Fruit fly (Drosophila melanogaster) whole organism, embryonic: Measurements from ENCODE around the gene ph-p.

Source experiments
- ATbp ChIP-seq: fragments of 200-800 bp; sonication (Bioruptor generic); optimal IDR thresholded peaks from 2 replicates; lab custom pipeline; 2017; ENCODE audit warnings: missing biosample characterization, mild to moderate bottlenecking, missing genetic modification characterization, missing genetic modification reagents
- Atf3 ChIP-seq: fragments of 200-800 bp; sonication (Bioruptor generic); optimal IDR thresholded peaks from 3 replicates; lab custom pipeline; 2016; ENCODE audit warnings: missing biosample characterization, missing genetic modification characterization
- CG10979 ChIP-seq: fragments of 200-800 bp; sonication (Bioruptor generic); optimal IDR thresholded peaks from 2 replicates; lab custom pipeline; 2018; ENCODE audit warnings: missing biosample characterization, mild to moderate bottlenecking, missing genetic modification characterization, moderate library complexity
- CG11560 ChIP-seq: fragments of 200-800 bp; sonication (Bioruptor generic); IDR thresholded peaks from 3 replicates; pipeline ENCODE4 v1.3.6; 2022; ENCODE audit warnings: missing biosample characterization, missing genetic modification characterization
- CG17186 ChIP-seq: fragments of 200-800 bp; sonication (Bioruptor generic); optimal IDR thresholded peaks from 3 replicates; lab custom pipeline; 2017; ENCODE audit warnings: missing biosample characterization, missing genetic modification reagents, missing genetic modification characterization
- CG17359 ChIP-seq: fragments of 200-800 bp; sonication (Bioruptor generic); optimal IDR thresholded peaks from 3 replicates; lab custom pipeline; 2018; ENCODE audit warnings: missing biosample characterization, mild to moderate bottlenecking, missing genetic modification characterization, moderate library complexity
- CG17568 ChIP-seq: fragments of 200-800 bp; sonication (Bioruptor generic); optimal IDR thresholded peaks from 2 replicates; lab custom pipeline; 2018; ENCODE audit warnings: missing biosample characterization, mild to moderate bottlenecking, missing genetic modification characterization, moderate library complexity
- CG17829 ChIP-seq: fragments of 200-800 bp; optimal IDR thresholded peaks from 2 replicates; lab custom pipeline; 2019; ENCODE audit warnings: missing biosample characterization, mild to moderate bottlenecking, missing genetic modification characterization, moderate library complexity
- CG1792 ChIP-seq: fragments of 200-800 bp; sonication (Bioruptor generic); optimal IDR thresholded peaks from 2 replicates; lab custom pipeline; 2016; ENCODE audit warnings: missing biosample characterization, missing genetic modification characterization
- CG18476 ChIP-seq: fragments of 200-800 bp; sonication (Bioruptor generic); optimal IDR thresholded peaks from 2 replicates; lab custom pipeline; 2016; ENCODE audit warnings: missing biosample characterization, mild to moderate bottlenecking, missing genetic modification characterization
- CG2678 ChIP-seq: fragments of 200-800 bp; sonication (Bioruptor generic); optimal IDR thresholded peaks from 3 replicates; lab custom pipeline; 2019; ENCODE audit warnings: missing biosample characterization, mild to moderate bottlenecking, missing genetic modification characterization, moderate library complexity
- CG30431 ChIP-seq: fragments of 200-800 bp; sonication (Bioruptor generic); optimal IDR thresholded peaks from 2 replicates; lab custom pipeline; 2017; ENCODE audit warnings: missing biosample characterization, missing genetic modification characterization
- CG32767 ChIP-seq: fragments of 200-800 bp; sonication (Bioruptor generic); IDR thresholded peaks from 2 replicates; pipeline ENCODE4 v1.3.6; 2022; ENCODE audit warnings: missing biosample characterization, missing genetic modification characterization
- CG34376 ChIP-seq: fragments of 200-800 bp; sonication (Bioruptor generic); optimal IDR thresholded peaks from 2 replicates; lab custom pipeline; 2018; ENCODE audit warnings: missing biosample characterization, mild to moderate bottlenecking, missing genetic modification characterization
- CG3838 ChIP-seq: fragments of 200-800 bp; sonication (Bioruptor generic); optimal IDR thresholded peaks from 3 replicates; lab custom pipeline; 2016; ENCODE audit warnings: missing biosample characterization, missing genetic modification characterization
- CG7745 ChIP-seq: fragments of 200-800 bp; sonication (Bioruptor generic); optimal IDR thresholded peaks from 2 replicates; lab custom pipeline; 2018; ENCODE audit warnings: missing biosample characterization, mild to moderate bottlenecking, missing genetic modification characterization, moderate library complexity
- CG8388 ChIP-seq: fragments of 200-800 bp; sonication (Bioruptor generic); optimal IDR thresholded peaks from 2 replicates; lab custom pipeline; 2019; ENCODE audit warnings: missing biosample characterization, mild to moderate bottlenecking, missing genetic modification characterization, moderate library complexity
- D ChIP-seq, 2 experiments: fragments of 200-800 bp in 1 of 2; fragments of >200 bp in 1 of 2; sonication (Bioruptor generic) in 1 of 2; optimal IDR thresholded peaks; 2 replicates in 1 of 2; 3 replicates in 1 of 2; lab custom pipeline; 2017; ENCODE audit warnings: mild to moderate bottlenecking in 1 of 2, missing biosample characterization in 1 of 2, missing genetic modification characterization in 1 of 2, missing genetic modification reagents in 1 of 2
- D19B ChIP-seq: fragments of 200-800 bp; sonication (Bioruptor generic); optimal IDR thresholded peaks from 2 replicates; lab custom pipeline; 2017; ENCODE audit warnings: missing biosample characterization, mild to moderate bottlenecking, missing genetic modification characterization
- Dbx ChIP-seq: fragments of 200-800 bp; sonication (Bioruptor generic); IDR thresholded peaks from 3 replicates; pipeline ENCODE4 v1.3.6; 2022; ENCODE audit warnings: missing biosample characterization, missing genetic modification characterization
- Dref ChIP-seq: fragments of 200-800 bp; sonication (Bioruptor generic); IDR thresholded peaks from 2 replicates; pipeline ENCODE4 v1.3.6; 2022; ENCODE audit warnings: missing biosample characterization, missing genetic modification characterization
- Eip74EF ChIP-seq, 2 experiments: fragments of 200-800 bp in 1 of 2; fragments of >200 bp in 1 of 2; sonication (Bioruptor generic) in 1 of 2; optimal IDR thresholded peaks; 2 replicates each; lab custom pipeline; 2017 to 2019; ENCODE audit warnings: missing biosample characterization in 2 of 2, missing genetic modification characterization in 2 of 2, mild to moderate bottlenecking in 1 of 2, moderate library complexity in 1 of 2
- HHEX ChIP-seq: fragments of 200-800 bp; sonication (Bioruptor generic); optimal IDR thresholded peaks from 3 replicates; lab custom pipeline; 2017; ENCODE audit warnings: missing biosample characterization, mild to moderate bottlenecking, missing genetic modification characterization, missing genetic modification reagents
- Hmx ChIP-seq: fragments of 200-800 bp; sonication (Bioruptor generic); optimal IDR thresholded peaks from 2 replicates; lab custom pipeline; 2016; ENCODE audit warnings: missing biosample characterization, missing genetic modification characterization
- Lpt ChIP-seq: fragments of >200 bp; optimal IDR thresholded peaks from 2 replicates; lab custom pipeline; 2018; ENCODE audit warnings: missing biosample characterization, missing genetic modification characterization
- MBD-R2 ChIP-seq: fragments of 200-800 bp; sonication (Bioruptor generic); IDR thresholded peaks from 2 replicates; pipeline ENCODE4 v1.3.6; 2022; ENCODE audit warnings: missing biosample characterization, missing genetic modification characterization
- MESR4 ChIP-seq: fragments of 200-800 bp; sonication (Bioruptor generic); optimal IDR thresholded peaks from 2 replicates; lab custom pipeline; 2018; ENCODE audit warnings: missing biosample characterization, mild to moderate bottlenecking, missing genetic modification characterization, moderate library complexity
- Opbp ChIP-seq: fragments of 200-800 bp; sonication (Bioruptor generic); IDR thresholded peaks from 3 replicates; pipeline ENCODE4 v1.3.6; 2022; ENCODE audit warnings: missing biosample characterization, missing genetic modification characterization; ENCODE audit not compliant: partially characterized antibody
- Sry-β ChIP-seq: fragments of 200-800 bp; sonication (Bioruptor generic); optimal IDR thresholded peaks from 2 replicates; lab custom pipeline; 2018; ENCODE audit warnings: missing biosample characterization, mild to moderate bottlenecking, missing genetic modification characterization, moderate library complexity
- ap ChIP-seq: fragments of 200-800 bp; sonication (Bioruptor generic); IDR thresholded peaks from 2 replicates; pipeline ENCODE4 v1.3.6; 2022; ENCODE audit warnings: missing biosample characterization, missing genetic modification characterization
- bigmax ChIP-seq: fragments of 200-800 bp; sonication (Bioruptor generic); optimal IDR thresholded peaks from 2 replicates; lab custom pipeline; 2018; ENCODE audit warnings: missing biosample characterization, mild to moderate bottlenecking, missing genetic modification characterization
- bowl ChIP-seq: fragments of 200-800 bp; sonication (Bioruptor generic); IDR thresholded peaks from 2 replicates; pipeline ENCODE4 v1.3.6; 2022; ENCODE audit warnings: missing biosample characterization, missing genetic modification characterization
- btn ChIP-seq: fragments of 200-800 bp; sonication (Bioruptor generic); optimal IDR thresholded peaks from 2 replicates; lab custom pipeline; 2016; ENCODE audit warnings: missing biosample characterization, missing genetic modification characterization
- chinmo ChIP-seq: fragments of 200-800 bp; sonication (Bioruptor generic); IDR thresholded peaks from 4 replicates; pipeline ENCODE4 v1.3.6; 2022; ENCODE audit warnings: missing biosample characterization, missing genetic modification characterization; ENCODE audit not compliant: partially characterized antibody
- crol ChIP-seq: fragments of 200-800 bp; sonication (Bioruptor generic); IDR thresholded peaks from 2 replicates; pipeline ENCODE4 v1.3.6; 2022; ENCODE audit warnings: missing biosample characterization, missing genetic modification characterization
- danr ChIP-seq: fragments of 200-800 bp; sonication (Bioruptor generic); IDR thresholded peaks from 2 replicates; pipeline ENCODE4 v1.3.6; 2022; ENCODE audit warnings: missing biosample characterization, missing genetic modification characterization
- dimm ChIP-seq: fragments of 200-800 bp; sonication (Bioruptor generic); IDR thresholded peaks from 2 replicates; pipeline ENCODE4 v1.3.6; 2022; ENCODE audit warnings: missing biosample characterization, missing genetic modification characterization
- dm ChIP-seq: fragments of 200-800 bp; sonication (Bioruptor generic); optimal IDR thresholded peaks from 3 replicates; lab custom pipeline; 2016; ENCODE audit warnings: missing biosample characterization, missing genetic modification characterization
- dpn ChIP-seq, 2 experiments: fragments of 200-800 bp; sonication (Bioruptor generic); optimal IDR thresholded peaks; 3 replicates each; lab custom pipeline; 2016; ENCODE audit warnings: missing biosample characterization in 2 of 2, missing genetic modification characterization in 2 of 2
- dysf ChIP-seq: fragments of 200-800 bp; sonication (Bioruptor generic); IDR thresholded peaks from 3 replicates; pipeline ENCODE4 v1.3.6; 2022; ENCODE audit warnings: missing biosample characterization, missing genetic modification characterization
- emc ChIP-seq: fragments of 200-800 bp; sonication (Bioruptor generic); optimal IDR thresholded peaks from 2 replicates; lab custom pipeline; 2016; ENCODE audit warnings: missing biosample characterization, missing genetic modification characterization
- gce ChIP-seq: fragments of 200-800 bp; sonication (Bioruptor generic); IDR thresholded peaks from 3 replicates; pipeline ENCODE4 v1.3.6; 2022; ENCODE audit warnings: missing biosample characterization, missing genetic modification characterization
- hth ChIP-seq: fragments of >200 bp; optimal IDR thresholded peaks from 2 replicates; lab custom pipeline; 2017; ENCODE audit warnings: inconsistent platforms
- sisA ChIP-seq: fragments of 200-800 bp; sonication (Bioruptor generic); IDR thresholded peaks from 2 replicates; pipeline ENCODE4 v1.3.6; 2022; ENCODE audit warnings: missing biosample characterization, missing genetic modification characterization
- ssp ChIP-seq: fragments of 200-800 bp; sonication (Bioruptor generic); IDR thresholded peaks from 2 replicates; pipeline ENCODE4 v1.3.6; 2022; ENCODE audit warnings: missing biosample characterization, missing genetic modification characterization
- tin ChIP-seq: fragments of 200-800 bp; sonication (Bioruptor generic); optimal IDR thresholded peaks from 3 replicates; lab custom pipeline; 2016; ENCODE audit warnings: missing biosample characterization, missing genetic modification characterization
- tio ChIP-seq: fragments of 200-800 bp; sonication (Bioruptor generic); optimal IDR thresholded peaks from 2 replicates; lab custom pipeline; 2017; ENCODE audit warnings: missing biosample characterization, missing genetic modification characterization, inconsistent platforms
- tll ChIP-seq, 2 experiments: fragments of 200-800 bp in 1 of 2; fragments of >200 bp in 1 of 2; sonication (Bioruptor generic) in 1 of 2; optimal IDR thresholded peaks; 2 replicates each; lab custom pipeline; 2017 to 2019; ENCODE audit warnings: missing biosample characterization in 2 of 2, missing genetic modification characterization in 2 of 2, mild to moderate bottlenecking in 1 of 2, moderate library complexity in 1 of 2
- unc-4 ChIP-seq: fragments of 200-800 bp; sonication (Bioruptor generic); IDR thresholded peaks from 2 replicates; pipeline ENCODE4 v1.3.6; 2022; ENCODE audit warnings: missing biosample characterization, missing genetic modification characterization; ENCODE audit not compliant: partially characterized antibody
- wor ChIP-seq: fragments of 200-800 bp; sonication (Bioruptor generic); IDR thresholded peaks from 2 replicates; pipeline ENCODE4 v1.3.6; 2022; ENCODE audit warnings: missing biosample characterization, missing genetic modification characterization
- yki ChIP-seq: fragments of >200 bp; optimal IDR thresholded peaks from 3 replicates; lab custom pipeline; 2018

Gene ph-p

DNA sequence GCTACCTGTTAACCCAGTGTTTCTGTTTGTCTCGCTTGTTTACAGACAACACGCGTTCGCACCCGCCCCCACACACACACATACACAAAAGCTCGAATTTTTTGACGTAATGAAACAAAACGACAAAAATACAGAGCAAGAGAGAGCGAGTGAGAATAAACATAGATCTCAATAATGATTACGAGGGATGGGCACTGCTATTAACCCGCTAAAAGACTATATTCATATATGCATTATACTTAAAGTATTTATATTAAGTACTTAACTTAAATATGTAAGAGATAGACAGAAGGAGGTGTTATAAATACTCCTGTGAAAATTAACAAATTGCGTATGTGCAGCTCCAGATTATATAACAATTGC, 3.7 kb upstream of the ph-p start (continued):
- TF ChIP-seq MBD-R2 (GFP tag; lab: Robert Waterston, UW) = peak; percentile 16; the same call in 1 of the 2 replicates
- TF ChIP-seq CG7745 (tag; lab: Kevin White, UChicago) = no peak
- peak; percentile 85 for TF ChIP-seq ATbp (GFP tag; lab: Kevin White, UChicago)
- no peak for TF ChIP-seq CG11560 (tag; lab: Robert Waterston, UW)
- peak in 1 of 2 experiments; percentile 9 for TF ChIP-seq Eip74EF (GFP tag; optimal IDR thresholded peaks at IDR 0.05; lab: Kevin White, UChicago)
- no peak for TF ChIP-seq btn (GFP tag; lab: Kevin White, UChicago)
- TF ChIP-seq CG8388 (GFP tag; lab: Kevin White, UChicago) = no peak
- TF ChIP-seq tin (GFP tag; lab: Kevin White, UChicago) = no peak
- TF ChIP-seq CG10979 (tag; lab: Kevin White, UChicago) = no peak
- no peak for TF ChIP-seq CG17186
- no peak for TF ChIP-seq CG30431 (GFP tag; lab: Kevin White, UChicago)
- peak; percentile 55 for TF ChIP-seq CG17359 (tag; lab: Kevin White, UChicago)
- TF ChIP-seq CG34376 = peak; percentile 55
- TF ChIP-seq gce (GFP tag; lab: Robert Waterston, UW) = peak; percentile 8; the same call in 1 of the 3 replicates
- no peak for TF ChIP-seq wor (GFP tag; lab: Robert Waterston, UW)
- no peak for TF ChIP-seq yki (lab: Kevin White, UChicago)
- TF ChIP-seq CG2678 = peak; percentile 68
- TF ChIP-seq Opbp (GFP tag; lab: Robert Waterston, UW) = no peak
- peak; percentile 15 for TF ChIP-seq CG1792
- peak; percentile 43 for TF ChIP-seq CG3838
- TF ChIP-seq CG32767 (GFP tag; lab: Robert Waterston, UW) = no peak
- no peak for TF ChIP-seq emc (GFP tag; lab: Kevin White, UChicago)
- peak; percentile 22 for TF ChIP-seq dm (GFP tag; lab: Kevin White, UChicago)
- TF ChIP-seq sisA (GFP tag; lab: Robert Waterston, UW) = no peak
- TF ChIP-seq dimm (GFP tag; lab: Robert Waterston, UW) = no peak
- TF ChIP-seq MESR4 (GFP tag; lab: Kevin White, UChicago) = no peak
- peak in 1 of 2 experiments; percentile 11 for TF ChIP-seq dpn (GFP tag; optimal IDR thresholded peaks at IDR 0.05; lab: Kevin White, UChicago)
- no peak for TF ChIP-seq CG17829 (tag; lab: Kevin White, UChicago)
- TF ChIP-seq Dref (GFP tag; lab: Robert Waterston, UW) = no peak
- peak; percentile 70 for TF ChIP-seq CG17568
- no peak for TF ChIP-seq tll (GFP tag; optimal IDR thresholded peaks at IDR 0.05; lab: Kevin White, UChicago)
- TF ChIP-seq crol (GFP tag; lab: Robert Waterston, UW) = no peak
- TF ChIP-seq tio = no peak
- no peak for TF ChIP-seq D (optimal IDR thresholded peaks at IDR 0.05; lab: Kevin White, UChicago)
- TF ChIP-seq D (GFP tag; optimal IDR thresholded peaks at IDR 0.05; lab: Kevin White, UChicago) = peak; percentile 7
- no peak for TF ChIP-seq chinmo (GFP tag; lab: Robert Waterston, UW)
- no peak for TF ChIP-seq D19B (GFP tag; lab: Kevin White, UChicago)
- no peak for TF ChIP-seq Atf3 (GFP tag; lab: Kevin White, UChicago)
- TF ChIP-seq Sry-β (GFP tag; lab: Kevin White, UChicago) = no peak
- TF ChIP-seq CG18476 (GFP tag; lab: Kevin White, UChicago) = no peak
- no peak for TF ChIP-seq bigmax (GFP tag; lab: Kevin White, UChicago)
- TF ChIP-seq HHEX (GFP tag; lab: Kevin White, UChicago) = peak; percentile 57
- TF ChIP-seq ap (GFP tag; lab: Robert Waterston, UW) = no peak
- no peak for TF ChIP-seq bowl (GFP tag; lab: Robert Waterston, UW)
- TF ChIP-seq dysf = peak; percentile 40; the same call in 1 of the 3 replicates
- TF ChIP-seq danr (GFP tag; lab: Robert Waterston, UW) = no peak
- no peak for TF ChIP-seq unc-4 (GFP tag; lab: Robert Waterston, UW)
- TF ChIP-seq ssp (GFP tag; lab: Robert Waterston, UW) = no peak
- no peak for TF ChIP-seq Hmx (GFP tag; lab: Kevin White, UChicago)
- no peak for TF ChIP-seq hth
- no peak for TF ChIP-seq Lpt (GFP tag; lab: Kevin White, UChicago)
- peak; percentile 63; the same call in 2 of the 3 replicates for TF ChIP-seq Dbx
